Worm (Caenorhabditis elegans) whole organism, young adult: ENCODE results near the gene C06G4.4.

Experiments
- F10E7.11 ChIP-seq: sonication (generic microtip); optimal IDR thresholded peaks from 2 replicates; lab custom pipeline; 2017; ENCODE audit warnings: mild to moderate bottlenecking, missing genetic modification characterization, moderate library complexity, missing compliant biosample characterization
- F22D6.2 ChIP-seq: sonication (generic microtip); optimal IDR thresholded peaks from 2 replicates; lab custom pipeline; 2016; ENCODE audit warnings: mild to moderate bottlenecking, missing genetic modification characterization, missing compliant biosample characterization
- F23B12.7 ChIP-seq: sonication (generic microtip); optimal IDR thresholded peaks from 2 replicates; lab custom pipeline; 2017; ENCODE audit warnings: missing genetic modification characterization, mild to moderate bottlenecking, missing compliant biosample characterization, antibody characterized with exemption, moderate library complexity; ENCODE audit not compliant: insufficient read depth
- F33H1.4 ChIP-seq: fragments of 200-800 bp; sonication (Bioruptor generic); IDR thresholded peaks from 2 replicates; pipeline ENCODE4 v1.3.6; 2022; ENCODE audit warnings: missing genetic modification reagents, missing genetic modification characterization, missing compliant biosample characterization
- F37B4.10 ChIP-seq: fragments of 200-800 bp; sonication (Bioruptor generic); IDR thresholded peaks from 2 replicates; pipeline ENCODE4 v1.3.6; 2022; ENCODE audit warnings: missing genetic modification characterization, missing compliant biosample characterization
- F57C9.4 ChIP-seq: sonication (generic microtip); optimal IDR thresholded peaks from 2 replicates; lab custom pipeline; 2017; ENCODE audit warnings: mild to moderate bottlenecking, missing genetic modification characterization, missing compliant biosample characterization
- K12H6.12 ChIP-seq: fragments of 200-800 bp; sonication (Bioruptor generic); optimal IDR thresholded peaks from 2 replicates; lab custom pipeline; 2018; ENCODE audit warnings: mild to moderate bottlenecking, missing genetic modification characterization, missing compliant biosample characterization
- T07F8.4 ChIP-seq: sonication (generic microtip); optimal IDR thresholded peaks from 2 replicates; lab custom pipeline; 2016; ENCODE audit warnings: mild to moderate bottlenecking, missing genetic modification characterization, moderate library complexity, missing compliant biosample characterization
- T26A5.8 ChIP-seq: sonication (generic microtip); optimal IDR thresholded peaks from 2 replicates; lab custom pipeline; 2016; ENCODE audit warnings: missing genetic modification characterization, missing compliant biosample characterization
- Y53F4B.3 ChIP-seq: fragments of 200-800 bp; sonication (Bioruptor generic); IDR thresholded peaks from 2 replicates; pipeline ENCODE4 v1.3.6; 2022; ENCODE audit warnings: missing genetic modification reagents, missing genetic modification characterization, missing compliant biosample characterization
- Y79H2A.3 ChIP-seq: fragments of 200-800 bp; sonication (Bioruptor generic); conservative IDR thresholded peaks from 2 replicates; pipeline ENCODE4 v1.3.6; 2022; ENCODE audit warnings: missing genetic modification reagents, missing genetic modification characterization, missing compliant biosample characterization
- akir-1 ChIP-seq: fragments of 200-800 bp; sonication (Bioruptor generic); optimal IDR thresholded peaks from 2 replicates; lab custom pipeline; 2018; ENCODE audit warnings: mild to moderate bottlenecking, missing genetic modification characterization, moderate library complexity, missing compliant biosample characterization
- atf-7 ChIP-seq: sonication (generic microtip); optimal IDR thresholded peaks from 2 replicates; lab custom pipeline; 2017; ENCODE audit warnings: mild to moderate bottlenecking, missing genetic modification characterization, missing compliant biosample characterization
- attf-5 ChIP-seq: fragments of 200-800 bp; sonication (Bioruptor generic); optimal IDR thresholded peaks from 2 replicates; lab custom pipeline; 2018; ENCODE audit warnings: mild to moderate bottlenecking, missing genetic modification characterization, missing compliant biosample characterization
- attf-6 ChIP-seq: fragments of 200-800 bp; sonication (Bioruptor generic); IDR thresholded peaks from 2 replicates; pipeline ENCODE4 v1.3.6; 2022; ENCODE audit warnings: missing genetic modification reagents, missing genetic modification characterization, missing compliant biosample characterization
- bed-1 ChIP-seq: fragments of 200-800 bp; sonication (Bioruptor generic); IDR thresholded peaks from 2 replicates; pipeline ENCODE4 v1.3.6; 2022; ENCODE audit warnings: missing genetic modification reagents, missing genetic modification characterization, missing compliant biosample characterization
- ceh-58 ChIP-seq: fragments of 200-800 bp; sonication (Bioruptor generic); IDR thresholded peaks from 2 replicates; pipeline ENCODE4 v1.3.6; 2022; ENCODE audit warnings: missing genetic modification characterization, missing compliant biosample characterization
- chd-7 ChIP-seq: sonication (generic microtip); optimal IDR thresholded peaks from 2 replicates; lab custom pipeline; 2016; ENCODE audit warnings: mild to moderate bottlenecking, missing genetic modification characterization, moderate library complexity, missing compliant biosample characterization
- dpl-1 ChIP-seq: fragments of 150-350 bp; optimal IDR thresholded peaks from 2 replicates; lab custom pipeline; 2014; ENCODE audit warnings: missing biosample characterization, missing genetic modification reagents, missing genetic modification characterization
- efl-1 ChIP-seq: fragments of 150-350 bp; optimal IDR thresholded peaks from 2 replicates; lab custom pipeline; 2014; ENCODE audit warnings: missing biosample characterization, missing genetic modification reagents, missing genetic modification characterization
- egl-18 ChIP-seq: fragments of 200-800 bp; sonication (Bioruptor generic); IDR thresholded peaks from 2 replicates; pipeline ENCODE4 v1.3.6; 2022; ENCODE audit warnings: missing genetic modification reagents, missing genetic modification characterization, missing compliant biosample characterization
- egl-44 ChIP-seq: fragments of 200-800 bp; sonication (Bioruptor generic); IDR thresholded peaks from 2 replicates; pipeline ENCODE4 v1.3.6; 2022; ENCODE audit warnings: missing genetic modification reagents, missing genetic modification characterization, missing compliant biosample characterization
- ekl-4 ChIP-seq: fragments of 200-800 bp; sonication (Bioruptor generic); IDR thresholded peaks from 2 replicates; pipeline ENCODE4 v1.3.6; 2022; ENCODE audit warnings: missing genetic modification reagents, missing genetic modification characterization, missing compliant biosample characterization
- ets-4 ChIP-seq: fragments of 200-800 bp; sonication (Bioruptor generic); optimal IDR thresholded peaks from 2 replicates; lab custom pipeline; 2018; ENCODE audit warnings: mild to moderate bottlenecking, missing genetic modification characterization, missing compliant biosample characterization
- fkh-3 ChIP-seq: sonication (generic microtip); optimal IDR thresholded peaks from 2 replicates; lab custom pipeline; 2016; ENCODE audit warnings: mild to moderate bottlenecking, missing genetic modification characterization, missing compliant biosample characterization
- gei-17 ChIP-seq: fragments of 200-800 bp; sonication (Bioruptor generic); optimal IDR thresholded peaks from 2 replicates; lab custom pipeline; 2018; ENCODE audit warnings: mild to moderate bottlenecking, missing genetic modification characterization, missing compliant biosample characterization
- him-1 ChIP-seq: sonication (generic microtip); optimal IDR thresholded peaks from 2 replicates; lab custom pipeline; 2016; ENCODE audit warnings: missing genotype, missing genetic modification reagents, missing genetic modification characterization, missing compliant biosample characterization
- hlh-26 ChIP-seq: fragments of 200-800 bp; sonication (Bioruptor generic); conservative IDR thresholded peaks from 2 replicates; pipeline ENCODE4 v1.3.6; 2022; ENCODE audit warnings: missing genetic modification reagents, missing genetic modification characterization, missing compliant biosample characterization
- hmg-1.2 ChIP-seq: fragments of 200-800 bp; sonication (Bioruptor generic); IDR thresholded peaks from 2 replicates; pipeline ENCODE4 v1.3.6; 2022; ENCODE audit warnings: missing genetic modification reagents, missing genetic modification characterization, missing compliant biosample characterization
- hmg-20 ChIP-seq: fragments of 200-800 bp; sonication (Bioruptor generic); IDR thresholded peaks from 2 replicates; pipeline ENCODE4 v1.3.6; 2022; ENCODE audit warnings: missing genetic modification reagents, missing genetic modification characterization, missing compliant biosample characterization
- hrde-1 ChIP-seq: sonication (generic microtip); optimal IDR thresholded peaks from 2 replicates; lab custom pipeline; 2016; ENCODE audit warnings: missing genetic modification characterization, mild to moderate bottlenecking, missing compliant biosample characterization, moderate library complexity, missing genotype, missing genetic modification reagents, borderline replicate concordance
- lin-35 ChIP-seq, 3 experiments: fragments of 150-350 bp in 2 of 3; sonication (generic microtip) in 1 of 3; optimal IDR thresholded peaks; 2 replicates each; lab custom pipeline; 2014 to 2018; ENCODE audit warnings: missing biosample characterization in 3 of 3, missing genetic modification characterization in 3 of 3, missing genetic modification reagents in 3 of 3
- lin-40 ChIP-seq: sonication (generic microtip); optimal IDR thresholded peaks from 2 replicates; lab custom pipeline; 2016; ENCODE audit warnings: missing genetic modification characterization, mild to moderate bottlenecking, missing compliant biosample characterization, missing genotype, missing genetic modification reagents
- lsy-27 ChIP-seq: sonication (generic microtip); optimal IDR thresholded peaks from 2 replicates; lab custom pipeline; 2017; ENCODE audit warnings: missing genetic modification characterization, mild to moderate bottlenecking, missing compliant biosample characterization, antibody characterized with exemption, missing genotype, borderline replicate concordance; ENCODE audit not compliant: insufficient read depth
- madf-8 ChIP-seq: fragments of 200-800 bp; sonication (Bioruptor generic); conservative IDR thresholded peaks from 2 replicates; pipeline ENCODE4 v1.3.6; 2022; ENCODE audit warnings: missing genetic modification reagents, missing genetic modification characterization, missing compliant biosample characterization
- mcd-1 ChIP-seq: fragments of 200-800 bp; sonication (Bioruptor generic); IDR thresholded peaks from 2 replicates; pipeline ENCODE4 v1.3.6; 2022; ENCODE audit warnings: missing genetic modification reagents, missing genetic modification characterization, missing compliant biosample characterization
- mel-28 ChIP-seq: sonication (generic microtip); optimal IDR thresholded peaks from 2 replicates; lab custom pipeline; 2016; ENCODE audit warnings: borderline replicate concordance, mild to moderate bottlenecking, missing genetic modification characterization, missing compliant biosample characterization
- mxl-1 ChIP-seq: sonication (generic microtip); optimal IDR thresholded peaks from 2 replicates; lab custom pipeline; 2016; ENCODE audit warnings: missing genetic modification characterization, missing compliant biosample characterization
- nfyb-1 ChIP-seq: fragments of 200-800 bp; sonication (Bioruptor generic); IDR thresholded peaks from 2 replicates; pipeline ENCODE4 v1.3.6; 2022; ENCODE audit warnings: missing genetic modification reagents, missing genetic modification characterization, missing compliant biosample characterization
- nhr-27 ChIP-seq: fragments of 200-800 bp; sonication (Bioruptor generic); optimal IDR thresholded peaks from 2 replicates; lab custom pipeline; 2018; ENCODE audit warnings: mild to moderate bottlenecking, missing genetic modification characterization, moderate library complexity, missing compliant biosample characterization
- nhr-80 ChIP-seq: sonication (generic microtip); optimal IDR thresholded peaks from 2 replicates; lab custom pipeline; 2016; ENCODE audit warnings: missing genetic modification characterization, missing compliant biosample characterization
- nhr-90 ChIP-seq: sonication (generic microtip); optimal IDR thresholded peaks from 2 replicates; lab custom pipeline; 2016; ENCODE audit warnings: missing genotype, mild to moderate bottlenecking, missing genetic modification characterization, missing compliant biosample characterization
- rpc-1 ChIP-seq, 2 experiments: fragments of 150-350 bp in 1 of 2; sonication (generic microtip) in 1 of 2; optimal IDR thresholded peaks; 2 replicates each; lab custom pipeline; 2014 to 2018; ENCODE audit warnings: missing biosample characterization in 1 of 2, missing genetic modification characterization in 1 of 2, missing genetic modification reagents in 1 of 2, missing genotype in 1 of 2
- snpc-1.3 ChIP-seq: sonication (generic microtip); optimal IDR thresholded peaks from 2 replicates; lab custom pipeline; 2017; ENCODE audit warnings: missing genetic modification characterization, mild to moderate bottlenecking, missing compliant biosample characterization, antibody characterized with exemption, moderate library complexity, missing genotype, missing genetic modification reagents; ENCODE audit not compliant: insufficient read depth
- sptf-2 ChIP-seq: fragments of 200-800 bp; sonication (Bioruptor generic); optimal IDR thresholded peaks from 2 replicates; lab custom pipeline; 2018; ENCODE audit warnings: mild to moderate bottlenecking, missing genetic modification characterization, missing compliant biosample characterization
- unc-62 ChIP-seq: fragments of 150-350 bp; optimal IDR thresholded peaks from 2 replicates; lab custom pipeline; 2014; ENCODE audit warnings: missing biosample characterization, missing genetic modification reagents, missing genetic modification characterization
- zfh-2 ChIP-seq: fragments of 200-800 bp; sonication (Bioruptor generic); conservative IDR thresholded peaks from 2 replicates; pipeline ENCODE4 v1.3.6; 2022; ENCODE audit warnings: missing genetic modification reagents, missing genetic modification characterization, missing compliant biosample characterization
- ztf-3 ChIP-seq: fragments of 200-800 bp; sonication (Bioruptor generic); optimal IDR thresholded peaks from 2 replicates; lab custom pipeline; 2018; ENCODE audit warnings: mild to moderate bottlenecking, missing genetic modification characterization, missing compliant biosample characterization

The C06G4.4 gene

DNA sequence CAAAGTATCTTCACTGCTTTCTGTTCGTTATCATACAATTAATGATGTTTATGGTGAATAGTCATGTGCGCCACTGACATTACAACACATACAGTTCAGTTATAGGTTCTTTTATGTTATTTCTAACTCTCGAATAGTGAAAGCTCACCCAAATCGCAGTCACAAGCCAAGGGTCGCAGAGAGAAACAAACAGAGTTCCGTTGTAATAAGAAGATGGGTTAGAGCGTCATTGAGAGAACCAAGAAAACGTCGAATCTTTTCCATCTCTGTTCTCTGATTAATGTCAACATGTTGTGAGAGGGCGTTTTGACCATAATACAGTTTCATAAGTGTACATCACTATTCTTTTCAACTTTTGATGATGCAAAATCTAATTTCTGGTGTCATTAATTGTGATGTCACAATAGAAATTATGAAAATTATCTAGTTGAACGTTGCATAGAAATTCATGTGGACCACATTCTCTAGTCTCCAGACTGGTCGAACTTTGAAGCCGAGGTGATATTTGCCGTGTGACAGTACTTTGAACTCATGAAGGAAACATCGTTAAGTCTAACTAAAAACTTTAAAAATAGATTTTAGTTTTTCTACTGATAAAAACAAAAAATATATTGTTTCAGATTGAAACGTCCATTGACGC is 3.5 kb downstream of the C06G4.4 start (continued):
- TF ChIP-seq K12H6.12 (tag; lab: Kevin White, UChicago) = no peak
- TF ChIP-seq attf-5 (GFP tag; lab: Kevin White, UChicago) = peak; percentile 26
- TF ChIP-seq egl-44 (GFP tag; lab: Robert Waterston, UW) = no peak
- TF ChIP-seq ceh-58 = no peak
- no peak for TF ChIP-seq lin-40 (tag; lab: Kevin White, UChicago)
- no peak for TF ChIP-seq atf-7 (tag; lab: Kevin White, UChicago)
- TF ChIP-seq F10E7.11 (tag; lab: Kevin White, UChicago) = no peak
- no peak for TF ChIP-seq fkh-3
- no peak for TF ChIP-seq efl-1
- TF ChIP-seq akir-1 (GFP tag; lab: Kevin White, UChicago) = no peak
- peak; percentile 61 for TF ChIP-seq ets-4
- no peak for TF ChIP-seq rpc-1 (optimal IDR thresholded peaks at IDR 0.05; lab: Kevin White, UChicago)
- TF ChIP-seq rpc-1 (tag; optimal IDR thresholded peaks at IDR 0.05; lab: Kevin White, UChicago) = no peak
- no peak for TF ChIP-seq ztf-3 (GFP tag; lab: Kevin White, UChicago)
- TF ChIP-seq nhr-80 = peak; percentile 26
- no peak for TF ChIP-seq hlh-26 (GFP tag; lab: Robert Waterston, UW)
- no peak for TF ChIP-seq egl-18 (GFP tag; lab: Robert Waterston, UW)
- peak; percentile 3 for TF ChIP-seq unc-62 (GFP tag; lab: Kevin White, UChicago)
- no peak for TF ChIP-seq hmg-20 (GFP tag; lab: Robert Waterston, UW)
- TF ChIP-seq mxl-1 (tag; lab: Kevin White, UChicago) = no peak
- TF ChIP-seq F23B12.7 (tag; lab: Kevin White, UChicago) = no peak
- no peak for TF ChIP-seq sptf-2 (GFP tag; lab: Kevin White, UChicago)
- TF ChIP-seq bed-1 (GFP tag; lab: Robert Waterston, UW) = no peak
- TF ChIP-seq him-1 (tag; lab: Kevin White, UChicago) = no peak
- TF ChIP-seq snpc-1.3 (tag; lab: Kevin White, UChicago) = no peak
- TF ChIP-seq attf-6 (GFP tag; lab: Robert Waterston, UW) = no peak
- TF ChIP-seq lsy-27 = no peak
- peak; percentile 40; the same call in 1 of the 2 replicates for TF ChIP-seq nfyb-1 (GFP tag; lab: Robert Waterston, UW)
- peak; percentile 15; the same call in 1 of the 2 replicates for TF ChIP-seq mcd-1 (GFP tag; lab: Robert Waterston, UW)
- no peak for TF ChIP-seq dpl-1 (GFP tag; lab: Kevin White, UChicago)
- no peak for TF ChIP-seq madf-8 (GFP tag; lab: Robert Waterston, UW)
- TF ChIP-seq nhr-27 (tag; lab: Kevin White, UChicago) = no peak
- TF ChIP-seq lin-35 (GFP tag; optimal IDR thresholded peaks at IDR 0.05; lab: Kevin White, UChicago) = no peak
- TF ChIP-seq hrde-1 (tag; lab: Kevin White, UChicago) = no peak
- no peak for TF ChIP-seq mel-28
- no peak for TF ChIP-seq hmg-1.2 (GFP tag; lab: Robert Waterston, UW)
- no peak for TF ChIP-seq T26A5.8 (tag; lab: Kevin White, UChicago)
- no peak for TF ChIP-seq T07F8.4 (tag; lab: Kevin White, UChicago)
- no peak for TF ChIP-seq F37B4.10
- TF ChIP-seq Y79H2A.3 (GFP tag; lab: Robert Waterston, UW) = no peak
- TF ChIP-seq ekl-4 (GFP tag; lab: Robert Waterston, UW) = no peak
- TF ChIP-seq gei-17 (GFP tag; lab: Kevin White, UChicago) = no peak
- TF ChIP-seq zfh-2 (GFP tag; lab: Robert Waterston, UW) = no peak
- TF ChIP-seq Y53F4B.3 (GFP tag; lab: Robert Waterston, UW) = no peak
- TF ChIP-seq nhr-90 (tag; lab: Kevin White, UChicago) = no peak
- TF ChIP-seq F22D6.2 (tag; lab: Kevin White, UChicago) = no peak
- no peak for TF ChIP-seq F33H1.4 (GFP tag; lab: Robert Waterston, UW)
- TF ChIP-seq F57C9.4 = no peak
- no peak for TF ChIP-seq chd-7
